Fruit fly (Drosophila melanogaster) whole organism, adult: ENCODE measurements around the gene CG18581.

Experiments
- CG11617 ChIP-seq: fragments of 200-800 bp; sonication (Bioruptor generic); optimal IDR thresholded peaks from 2 replicates; lab custom pipeline; 2017; ENCODE audit warnings: mild to moderate bottlenecking, missing biosample characterization, missing genetic modification reagents, missing genetic modification characterization
- CG12768 ChIP-seq: fragments of 200-800 bp; sonication (Bioruptor generic); optimal IDR thresholded peaks from 2 replicates; lab custom pipeline; 2017; ENCODE audit warnings: missing biosample characterization, missing genetic modification characterization, mild to moderate bottlenecking, moderate library complexity, missing genetic modification reagents
- CG14711 ChIP-seq: fragments of 200-800 bp; sonication (Bioruptor generic); optimal IDR thresholded peaks from 2 replicates; lab custom pipeline; 2018; ENCODE audit warnings: missing biosample characterization, mild to moderate bottlenecking, missing genetic modification characterization, moderate library complexity
- CG1620 ChIP-seq: fragments of 200-800 bp; sonication (Bioruptor generic); optimal IDR thresholded peaks from 2 replicates; lab custom pipeline; 2016; ENCODE audit warnings: missing biosample characterization, missing genetic modification characterization
- CG33017 ChIP-seq: fragments of 200-800 bp; sonication (Bioruptor generic); optimal IDR thresholded peaks from 2 replicates; lab custom pipeline; 2018; ENCODE audit warnings: missing biosample characterization, mild to moderate bottlenecking, missing genetic modification characterization, moderate library complexity
- CG5204 ChIP-seq: fragments of 200-800 bp; sonication (Bioruptor generic); optimal IDR thresholded peaks from 2 replicates; lab custom pipeline; 2016; ENCODE audit warnings: missing biosample characterization, missing genetic modification characterization
- CG7045 ChIP-seq: fragments of 200-800 bp; sonication (Bioruptor generic); optimal IDR thresholded peaks from 2 replicates; lab custom pipeline; 2017; ENCODE audit warnings: missing biosample characterization, mild to moderate bottlenecking, missing genetic modification characterization
- CG7101 ChIP-seq: fragments of 200-800 bp; sonication (Bioruptor generic); optimal IDR thresholded peaks from 2 replicates; lab custom pipeline; 2018; ENCODE audit warnings: missing biosample characterization, mild to moderate bottlenecking, missing genetic modification characterization, moderate library complexity
- Clk ChIP-seq: fragments of 200-800 bp; sonication (Bioruptor generic); optimal IDR thresholded peaks from 2 replicates; lab custom pipeline; 2017; ENCODE audit warnings: missing biosample characterization, missing genetic modification characterization
- Crg-1 ChIP-seq: fragments of 200-800 bp; sonication (Bioruptor generic); optimal IDR thresholded peaks from 2 replicates; lab custom pipeline; 2016; ENCODE audit warnings: missing biosample characterization, missing genetic modification characterization
- Hr96 ChIP-seq: fragments of 200-800 bp; sonication (Bioruptor generic); optimal IDR thresholded peaks from 2 replicates; lab custom pipeline; 2016; ENCODE audit warnings: missing biosample characterization, missing genetic modification characterization
- Mnt ChIP-seq: fragments of 200-800 bp; sonication (Bioruptor generic); optimal IDR thresholded peaks from 2 replicates; lab custom pipeline; 2016; ENCODE audit warnings: missing biosample characterization, mild to moderate bottlenecking, missing genetic modification characterization
- bab1 ChIP-seq: fragments of 200-800 bp; sonication (Bioruptor generic); optimal IDR thresholded peaks from 3 replicates; lab custom pipeline; 2019; ENCODE audit warnings: missing biosample characterization, mild to moderate bottlenecking, missing genetic modification characterization, moderate library complexity
- cic ChIP-seq: fragments of 200-800 bp; sonication (Bioruptor generic); optimal IDR thresholded peaks from 2 replicates; lab custom pipeline; 2017; ENCODE audit warnings: missing biosample characterization, mild to moderate bottlenecking, missing genetic modification characterization, moderate library complexity
- cnc ChIP-seq, 2 experiments: fragments of >200 bp; optimal IDR thresholded peaks; 2 replicates each; lab custom pipeline; 2017
- kay ChIP-seq: fragments of 200-800 bp; sonication (Bioruptor generic); peaks from one replicate; lab custom pipeline; 2016; ENCODE audit warnings: missing biosample characterization, missing genetic modification characterization, borderline replicate concordance
- ovo ChIP-seq: fragments of 200-800 bp; sonication (Bioruptor generic); optimal IDR thresholded peaks from 2 replicates; lab custom pipeline; 2016; ENCODE audit warnings: missing biosample characterization, missing genetic modification characterization
- pad ChIP-seq: fragments of 200-800 bp; sonication (Bioruptor generic); optimal IDR thresholded peaks from 3 replicates; lab custom pipeline; 2017; ENCODE audit warnings: missing biosample characterization, missing genetic modification characterization, mild to moderate bottlenecking, moderate library complexity, missing genetic modification reagents
- tj ChIP-seq: fragments of 200-800 bp; sonication (Bioruptor generic); optimal IDR thresholded peaks from 3 replicates; lab custom pipeline; 2017; ENCODE audit warnings: missing biosample characterization, mild to moderate bottlenecking, missing genetic modification characterization, moderate library complexity
- toe ChIP-seq: fragments of 200-800 bp; sonication (Bioruptor generic); optimal IDR thresholded peaks from 2 replicates; lab custom pipeline; 2016; ENCODE audit warnings: missing biosample characterization, missing genetic modification characterization

Gene CG18581

dm6 chr3L:15042470-15042869, 7.5 kb downstream of the CG18581 start, which contains the start of gene Rpn12R:
Gene Rpn12R (minus strand): TSS chr3L:15042570.
- TF ChIP-seq kay, result no peak
- TF ChIP-seq CG12768, result no peak
- TF ChIP-seq CG1620 (GFP tag; lab: Kevin White, UChicago), result no peak
- TF ChIP-seq cnc (optimal IDR thresholded peaks at IDR 0.05; lab: Kevin White, UChicago), result no peak
- no peak for TF ChIP-seq Crg-1 (GFP tag; lab: Kevin White, UChicago)
- TF ChIP-seq bab1, result no peak
- no peak for TF ChIP-seq CG33017 (tag; lab: Kevin White, UChicago)
- TF ChIP-seq CG7101 (tag; lab: Kevin White, UChicago), result no peak
- TF ChIP-seq toe (GFP tag; lab: Kevin White, UChicago), result no peak
- no peak for TF ChIP-seq Mnt (GFP tag; lab: Kevin White, UChicago)
- TF ChIP-seq cic (GFP tag; lab: Kevin White, UChicago), result no peak
- TF ChIP-seq Clk, result no peak
- no peak for TF ChIP-seq CG14711
- TF ChIP-seq CG5204, result no peak
- TF ChIP-seq CG11617 (GFP tag; lab: Kevin White, UChicago), result no peak

dm6 chr3L:15040329-15040886, 9.6 kb downstream of the CG18581 start:
- TF ChIP-seq CG5204 (no peak), Hr96 (GFP tag; lab: Kevin White, UChicago) (no peak), Crg-1 (GFP tag; lab: Kevin White, UChicago) (no peak), pad (GFP tag; lab: Kevin White, UChicago) (no peak)

dm6 chr3L:15039510-15039909, 10.5 kb downstream of the CG18581 start:
- TF ChIP-seq Clk (no peak), Mnt (GFP tag; lab: Kevin White, UChicago) (no peak)

dm6 chr3L:15035585-15035984, 14.4 kb downstream of the CG18581 start:
- TF ChIP-seq bab1, result no peak
- TF ChIP-seq tj (GFP tag; lab: Kevin White, UChicago), result no peak
- TF ChIP-seq CG14711, result no peak
- no peak for TF ChIP-seq ovo (GFP tag; lab: Kevin White, UChicago)
- no peak for TF ChIP-seq CG33017 (tag; lab: Kevin White, UChicago)
- no peak for TF ChIP-seq CG5204
- no peak for TF ChIP-seq kay
- TF ChIP-seq Clk, result no peak
- no peak for TF ChIP-seq pad (GFP tag; lab: Kevin White, UChicago)
- no peak for TF ChIP-seq CG11617 (GFP tag; lab: Kevin White, UChicago)
- no peak for TF ChIP-seq Mnt (GFP tag; lab: Kevin White, UChicago)
- no peak for TF ChIP-seq Hr96 (GFP tag; lab: Kevin White, UChicago)
- TF ChIP-seq cic (GFP tag; lab: Kevin White, UChicago), result no peak
- TF ChIP-seq cnc (optimal IDR thresholded peaks at IDR 0.05; lab: Kevin White, UChicago), result no peak
- no peak for TF ChIP-seq Crg-1 (GFP tag; lab: Kevin White, UChicago)

- TF ChIP-seq CG7101 (tag; lab: Kevin White, UChicago), result no peak
- no peak for TF ChIP-seq CG33017 (tag; lab: Kevin White, UChicago)
- TF ChIP-seq tj (GFP tag; lab: Kevin White, UChicago), result no peak
- TF ChIP-seq kay, result no peak
- no peak for TF ChIP-seq cic (GFP tag; lab: Kevin White, UChicago)
- no peak for TF ChIP-seq pad (GFP tag; lab: Kevin White, UChicago)
- no peak for TF ChIP-seq bab1
- no peak for TF ChIP-seq CG1620 (GFP tag; lab: Kevin White, UChicago)
- no peak for TF ChIP-seq Clk
- TF ChIP-seq Hr96 (GFP tag; lab: Kevin White, UChicago), result no peak
- TF ChIP-seq ovo (GFP tag; lab: Kevin White, UChicago), result no peak
- no peak for TF ChIP-seq CG7045 (GFP tag; lab: Kevin White, UChicago)
- TF ChIP-seq Crg-1 (GFP tag; lab: Kevin White, UChicago), result no peak
- no peak for TF ChIP-seq CG12768
- TF ChIP-seq CG14711, result no peak
Measured at dm6 chr3L:15034714-15035076, 15.3 kb downstream of the CG18581 start.

dm6 chr3L:15034061-15034713, 15.8 kb downstream of the CG18581 start:
- TF ChIP-seq pad (GFP tag; lab: Kevin White, UChicago), result no peak
- TF ChIP-seq CG7101 (tag; lab: Kevin White, UChicago), result no peak
- no peak for TF ChIP-seq CG14711
- no peak for TF ChIP-seq bab1

dm6 chr3L:15031773-15032172, 18.2 kb downstream of the CG18581 start:
- TF ChIP-seq Crg-1 (GFP tag; lab: Kevin White, UChicago) (no peak), Hr96 (GFP tag; lab: Kevin White, UChicago) (no peak), CG7101 (tag; lab: Kevin White, UChicago) (no peak), bab1 (no peak), cnc (optimal IDR thresholded peaks at IDR 0.05; lab: Kevin White, UChicago) (no peak), toe (GFP tag; lab: Kevin White, UChicago) (no peak), CG12768 (no peak), CG11617 (GFP tag; lab: Kevin White, UChicago) (no peak), CG7045 (GFP tag; lab: Kevin White, UChicago) (no peak), CG33017 (tag; lab: Kevin White, UChicago) (no peak), pad (GFP tag; lab: Kevin White, UChicago) (no peak), cic (GFP tag; lab: Kevin White, UChicago) (no peak), kay (no peak), CG14711 (no peak)
